Worm (Caenorhabditis elegans) whole organism, midembryonic: ENCODE measurements around the gene pmp-2.

Experiments used
- T22C8.4 ChIP-seq: fragments of 200-800 bp; sonication (Bioruptor generic); IDR thresholded peaks from 2 replicates; pipeline ENCODE4 v1.3.6; 2022; ENCODE audit warnings: missing genetic modification characterization, missing compliant biosample characterization
- med-1 ChIP-seq: sonication (generic microtip); optimal IDR thresholded peaks from 2 replicates; lab custom pipeline; 2017; ENCODE audit warnings: missing genetic modification characterization, mild to moderate bottlenecking, missing compliant biosample characterization, antibody characterized with exemption, missing genetic modification reagents; ENCODE audit not compliant: insufficient read depth
- ref-1 ChIP-seq: fragments of 200-800 bp; sonication (Bioruptor generic); conservative IDR thresholded peaks from 2 replicates; pipeline ENCODE4 v1.3.6; 2022; ENCODE audit warnings: missing genetic modification reagents, missing genetic modification characterization, missing compliant biosample characterization
- tab-1 ChIP-seq: fragments of 200-800 bp; sonication (Bioruptor generic); IDR thresholded peaks from 2 replicates; pipeline ENCODE4 v1.3.6; 2022; ENCODE audit warnings: missing genetic modification characterization, missing compliant biosample characterization
- ztf-29 ChIP-seq: fragments of 200-800 bp; sonication (Bioruptor generic); IDR thresholded peaks from 2 replicates; pipeline ENCODE4 v1.3.6; 2022; ENCODE audit warnings: missing genetic modification reagents, missing genetic modification characterization, missing compliant biosample characterization

- no peak for TF ChIP-seq ztf-29 (GFP tag; lab: Robert Waterston, UW)
- TF ChIP-seq ref-1 (GFP tag; lab: Robert Waterston, UW): no peak
- no peak for TF ChIP-seq T22C8.4 (GFP tag; lab: Robert Waterston, UW)
- no peak for TF ChIP-seq med-1 (GFP tag; lab: Kevin White, UChicago)
- TF ChIP-seq tab-1 (GFP tag; lab: Robert Waterston, UW): no peak
Observed at ce11 chrII:6888661-6889579, 1.3 kb upstream of the pmp-2 start.
